Fruit fly (Drosophila melanogaster) whole organism: ENCODE measurements around the gene Spn77Bc.

Experiments
- CG8478 ChIP-seq: fragments of >200 bp; optimal IDR thresholded peaks from 2 replicates; lab custom pipeline; 2018; ENCODE audit warnings: inconsistent platforms
- Dll ChIP-seq: fragments of >200 bp; optimal IDR thresholded peaks from 2 replicates; lab custom pipeline; 2017
- EcR ChIP-seq, 2 experiments: fragments of >200 bp; optimal IDR thresholded peaks; 2 replicates each; lab custom pipeline; 2017; ENCODE audit warnings: missing biosample characterization in 2 of 2, missing genetic modification characterization in 2 of 2, missing genetic modification reagents in 2 of 2
- pan ChIP-seq: fragments of >200 bp; optimal IDR thresholded peaks from 2 replicates; lab custom pipeline; 2017
- psq ChIP-seq: fragments of >200 bp; optimal IDR thresholded peaks from 2 replicates; lab custom pipeline; 2017
- usp ChIP-seq: fragments of >200 bp; optimal IDR thresholded peaks from 2 replicates; lab custom pipeline; 2017; ENCODE audit warnings: missing biosample characterization, missing genetic modification characterization, mixed read lengths

The Spn77Bc gene

DNA sequence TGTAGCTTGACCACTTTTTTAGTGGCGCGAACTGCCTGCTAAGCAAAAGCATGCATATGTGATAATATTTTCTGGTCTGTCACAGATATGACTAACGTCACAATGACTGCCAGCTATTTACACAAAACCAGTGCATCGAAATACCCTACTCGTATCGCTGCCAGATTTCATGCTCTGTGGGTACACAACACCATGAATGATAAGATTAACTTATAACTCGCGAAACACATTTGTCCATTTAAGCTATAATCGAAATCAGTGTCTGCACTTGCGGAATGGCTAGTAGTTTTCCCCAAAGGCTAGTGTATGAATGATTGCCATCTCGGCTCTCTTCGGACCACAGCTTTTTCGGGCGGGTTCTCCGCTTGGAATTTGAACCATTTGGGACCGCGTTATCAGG is 43.0 kb downstream of the Spn77Bc start:
- TF ChIP-seq usp: no peak
- no peak for TF ChIP-seq CG8478 (lab: Kevin White, UChicago)
- TF ChIP-seq pan: no peak
- no peak for TF ChIP-seq psq (lab: Kevin White, UChicago)
- TF ChIP-seq Dll: no peak

DNA sequence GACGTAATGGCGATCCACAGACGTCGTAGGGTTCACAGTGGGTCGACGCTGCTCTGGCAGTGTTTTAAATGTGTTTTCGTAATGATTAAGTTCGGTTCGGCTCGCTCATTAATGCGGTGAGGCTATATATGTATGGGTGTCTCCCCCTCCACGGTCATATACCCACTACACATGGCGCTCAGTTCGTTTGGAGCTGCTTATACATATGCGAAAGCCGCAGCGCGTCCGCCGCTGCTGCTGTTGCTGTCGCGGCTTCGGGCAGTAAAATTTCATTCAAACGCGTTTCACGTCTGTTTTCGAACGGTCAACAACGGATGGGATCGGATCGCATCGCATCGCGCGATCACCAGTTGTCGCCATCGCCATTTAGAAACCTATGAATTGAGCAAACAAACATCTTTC is 43.5 kb downstream of the Spn77Bc start:
- TF ChIP-seq usp (no peak), CG8478 (lab: Kevin White, UChicago) (no peak), Dll (no peak), pan (no peak), psq (lab: Kevin White, UChicago) (no peak), EcR (GFP tag; optimal IDR thresholded peaks at IDR 0.05; lab: Kevin White, UChicago) (no peak)

DNA sequence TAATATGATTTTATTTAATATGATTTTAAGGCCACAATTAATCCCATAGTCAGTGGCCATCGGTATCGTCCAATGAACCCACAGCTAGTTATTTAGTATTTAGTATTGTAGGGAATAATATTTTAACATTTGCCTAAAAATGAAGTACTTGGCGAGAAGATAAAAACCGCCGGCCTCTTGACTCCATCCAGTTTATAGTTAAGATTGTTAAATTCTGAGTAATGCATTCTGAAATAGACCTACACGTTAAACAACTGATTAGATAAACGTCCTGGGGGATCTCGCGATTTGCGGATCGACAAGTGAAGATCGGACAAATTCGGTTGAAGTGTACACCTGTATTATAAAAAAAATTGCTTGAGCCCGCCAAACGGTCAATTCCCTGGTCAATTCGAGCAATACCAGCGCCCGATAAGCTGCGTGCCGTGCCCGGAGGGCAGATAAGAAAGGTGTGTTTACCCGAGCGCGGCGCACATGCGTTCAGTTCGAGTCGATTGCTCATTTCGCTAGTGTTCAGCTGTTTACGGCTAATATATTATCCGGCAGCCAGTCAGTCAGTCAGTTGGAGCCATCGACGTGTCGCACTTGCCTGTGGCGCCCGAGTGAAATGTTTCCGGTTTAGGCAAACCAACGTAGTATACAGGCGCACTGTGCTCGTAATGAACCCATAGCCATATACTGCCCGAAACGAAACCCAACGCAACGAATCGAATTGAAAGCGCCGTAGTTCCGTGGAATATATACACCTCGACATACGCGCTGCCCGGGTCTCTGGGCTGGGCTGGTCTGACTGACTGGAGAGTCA is 44.8 kb downstream of the Spn77Bc start:
- TF ChIP-seq pan (no peak), usp (no peak), CG8478 (lab: Kevin White, UChicago) (no peak), psq (lab: Kevin White, UChicago) (no peak), EcR (GFP tag; optimal IDR thresholded peaks at IDR 0.05; lab: Kevin White, UChicago) (no peak), Dll (no peak)

DNA sequence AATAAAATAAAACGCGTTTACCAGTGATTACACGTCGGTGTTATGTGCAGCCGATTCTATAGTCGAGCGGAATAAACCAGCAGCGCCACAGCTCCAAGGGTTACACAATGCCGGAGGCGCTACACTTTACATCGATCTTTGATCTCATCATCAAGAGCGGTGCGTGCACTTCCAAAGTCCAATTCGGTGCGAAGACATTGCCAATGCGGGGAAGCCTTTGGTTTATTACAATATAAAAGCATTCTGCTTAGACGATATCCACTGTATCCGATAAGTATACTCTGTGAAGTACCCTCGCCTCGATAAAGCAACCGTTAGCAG is 45.4 kb downstream of the Spn77Bc start:
- no peak for TF ChIP-seq usp
- TF ChIP-seq psq (lab: Kevin White, UChicago): no peak
- TF ChIP-seq CG8478 (lab: Kevin White, UChicago): no peak
- TF ChIP-seq EcR (GFP tag; optimal IDR thresholded peaks at IDR 0.05; lab: Kevin White, UChicago): no peak
- no peak for TF ChIP-seq Dll
- TF ChIP-seq pan: no peak

DNA sequence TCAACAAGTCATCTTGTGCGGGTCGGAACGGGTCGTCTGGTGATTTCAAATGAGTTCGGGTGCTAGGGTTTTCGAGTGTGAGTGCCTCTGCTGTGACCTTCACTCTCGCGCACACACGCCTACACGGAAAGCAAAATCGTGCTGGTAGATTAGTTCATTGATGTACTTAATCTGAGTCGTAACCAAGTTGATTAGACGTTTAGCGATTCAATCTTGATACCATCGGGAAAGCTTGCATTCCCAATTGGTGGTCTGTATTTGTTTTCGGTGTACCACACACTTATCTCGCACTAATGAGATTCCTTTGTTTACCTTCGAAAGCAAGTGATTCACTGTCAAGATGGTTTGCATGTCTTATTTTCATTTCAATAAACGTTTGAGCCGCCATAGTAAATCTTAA is 46.5 kb downstream of the Spn77Bc start:
- TF ChIP-seq EcR (GFP tag; optimal IDR thresholded peaks at IDR 0.05; lab: Kevin White, UChicago) (no peak), usp (no peak), psq (lab: Kevin White, UChicago) (no peak), Dll (no peak), CG8478 (lab: Kevin White, UChicago) (no peak), pan (no peak)

DNA sequence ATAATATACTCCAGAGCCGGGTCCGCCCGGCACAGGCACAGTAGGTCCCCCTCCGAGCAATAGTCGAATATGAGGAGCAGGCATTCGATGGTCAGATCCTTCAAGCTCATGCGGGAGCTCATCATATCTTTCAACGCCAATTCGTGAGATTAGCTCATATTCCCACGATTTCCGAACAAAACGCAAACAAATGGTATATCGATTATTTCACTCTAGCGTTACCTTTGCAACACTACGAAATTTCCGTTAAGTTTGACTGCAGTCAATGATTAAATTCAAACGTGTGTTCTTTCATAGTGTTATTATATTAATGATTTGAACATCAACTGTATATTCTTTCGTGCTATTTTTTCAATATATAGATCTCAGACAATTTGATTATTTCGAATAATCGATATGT is 50.9 kb downstream of the Spn77Bc start, which contains the start of gene CG33969:
Gene CG33969 (minus strand): TSS at position 197 of the 400 bp plus-strand sequence.
- no peak for TF ChIP-seq pan
- no peak for TF ChIP-seq Dll
